Worm (Caenorhabditis elegans): Measurements from ENCODE around the gene twnk-1.

ce11 chrX:5772538-5773154, 18.4 kb upstream of the twnk-1 start:
- TF ChIP-seq ama-1 (optimal IDR thresholded peaks at IDR 0.05) (no peak), ama-1 (GFP tag; optimal IDR thresholded peaks at IDR 0.05) (no peak), B0261.1 (tag; optimal IDR thresholded peaks at IDR 0.05) (no peak), snpc-1.3 (tag; optimal IDR thresholded peaks at IDR 0.05; ENCODE audit: insufficient read depth) (no peak), lsy-27 (tag; optimal IDR thresholded peaks at IDR 0.05; ENCODE audit: borderline replicate concordance, insufficient read depth) (no peak)

Data from whole organism, young adult.